Worm (Caenorhabditis elegans) whole organism, L4 larva: ENCODE measurements around the gene T11F9.21.

ENCODE experiments used
- T26A8.4 ChIP-seq: fragments of 200-800 bp; sonication (Bioruptor generic); IDR thresholded peaks from 2 replicates; pipeline ENCODE4 v1.3.6; 2022; ENCODE audit warnings: missing genetic modification characterization, missing compliant biosample characterization
- Y105C5A.15 ChIP-seq: fragments of 200-800 bp; sonication (Bioruptor generic); IDR thresholded peaks from 2 replicates; pipeline ENCODE4 v1.3.6; 2022; ENCODE audit warnings: missing genetic modification characterization, missing compliant biosample characterization
- aly-2 ChIP-seq: sonication (generic microtip); optimal IDR thresholded peaks from 2 replicates; lab custom pipeline; 2018; ENCODE audit warnings: missing biosample characterization, missing genetic modification characterization
- ama-1 ChIP-seq: fragments of 150-350 bp; optimal IDR thresholded peaks from 2 replicates; lab custom pipeline; 2014; ENCODE audit warnings: inconsistent platforms, mixed read lengths
- egl-27 ChIP-seq: sonication (generic microtip); optimal IDR thresholded peaks from 3 replicates; lab custom pipeline; 2017; ENCODE audit warnings: missing biosample characterization, missing genetic modification reagents, missing genetic modification characterization
- hlh-30 ChIP-seq: sonication (generic microtip); optimal IDR thresholded peaks from 2 replicates; lab custom pipeline; 2017; ENCODE audit warnings: antibody characterized with exemption, mild to moderate bottlenecking, missing genetic modification characterization, missing compliant biosample characterization; ENCODE audit not compliant: insufficient read depth
- lin-1 ChIP-seq: fragments of 200-800 bp; sonication (Bioruptor generic); IDR thresholded peaks from 2 replicates; pipeline ENCODE4 v1.3.6; 2022; ENCODE audit warnings: missing genetic modification reagents, missing genetic modification characterization, missing compliant biosample characterization
- mep-1 ChIP-seq: fragments of 150-350 bp; sonication (generic microtip); optimal IDR thresholded peaks from 3 replicates; lab custom pipeline; 2014; ENCODE audit warnings: missing biosample characterization, missing genetic modification characterization
- nhr-11 ChIP-seq: fragments of 150-350 bp; optimal IDR thresholded peaks from 2 replicates; lab custom pipeline; 2014; ENCODE audit warnings: missing biosample characterization, missing genetic modification characterization
- nhr-42 ChIP-seq: fragments of 200-800 bp; sonication (Bioruptor generic); IDR thresholded peaks from 2 replicates; pipeline ENCODE4 v1.3.6; 2022; ENCODE audit warnings: missing genetic modification characterization, missing compliant biosample characterization
- nhr-77 ChIP-seq: fragments of 150-350 bp; optimal IDR thresholded peaks from 2 replicates; lab custom pipeline; 2014; ENCODE audit warnings: missing biosample characterization, missing genetic modification characterization
- spr-1 ChIP-seq: sonication (generic microtip); optimal IDR thresholded peaks from 2 replicates; lab custom pipeline; 2016; ENCODE audit warnings: mild to moderate bottlenecking, missing genetic modification characterization, missing compliant biosample characterization
- ztf-7 ChIP-seq: fragments of 150-350 bp; optimal IDR thresholded peaks from 2 replicates; lab custom pipeline; 2014; ENCODE audit warnings: missing biosample characterization, missing genetic modification characterization

DNA sequence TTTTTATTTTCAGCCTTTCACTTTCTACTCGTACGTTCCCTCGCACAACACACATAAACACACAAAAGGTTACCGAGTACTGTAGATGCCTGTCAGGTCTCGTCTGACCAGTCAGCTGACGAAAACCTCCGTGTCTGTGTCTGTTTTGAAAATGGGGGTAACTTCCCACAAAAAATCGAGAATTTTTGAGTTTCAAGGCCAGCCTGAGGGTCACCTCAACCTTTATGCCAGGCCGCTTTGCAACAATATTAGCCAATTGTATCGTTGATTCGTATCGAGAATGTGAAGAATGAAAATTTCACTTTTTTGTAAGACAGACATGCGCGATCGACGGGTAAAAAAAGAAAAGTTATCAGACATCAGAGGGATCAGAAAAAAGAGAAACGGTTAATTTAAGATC is 38.5 kb downstream of the T11F9.21 start:
- TF ChIP-seq nhr-11 (tag; lab: Kevin White, UChicago) (no peak), hlh-30 (peak; percentile 82), Y105C5A.15 (no peak), ama-1 (lab: Kevin White, UChicago) (no peak), egl-27 (no peak), spr-1 (tag; lab: Kevin White, UChicago) (no peak), nhr-42 (no peak), nhr-77 (no peak), aly-2 (tag; lab: Kevin White, UChicago) (no peak), T26A8.4 (GFP tag; lab: Robert Waterston, UW) (no peak), mep-1 (peak; percentile 50), ztf-7 (tag; lab: Kevin White, UChicago) (no peak), lin-1 (no peak)
